Worm (Caenorhabditis elegans) whole organism, late embryonic: ENCODE data around the gene F53F4.15.

ENCODE experiments used
- C08G9.2 ChIP-seq: sonication (generic microtip); optimal IDR thresholded peaks from 2 replicates; lab custom pipeline; 2016; ENCODE audit warnings: mild to moderate bottlenecking, missing genetic modification characterization, moderate library complexity, missing compliant biosample characterization
- C38D4.7 ChIP-seq: fragments of 200-800 bp; sonication (Bioruptor generic); optimal IDR thresholded peaks from 2 replicates; lab custom pipeline; 2018; ENCODE audit warnings: mild to moderate bottlenecking, missing genetic modification characterization, moderate library complexity, missing compliant biosample characterization
- K02D7.2 ChIP-seq: sonication (generic microtip); optimal IDR thresholded peaks from 2 replicates; lab custom pipeline; 2017; ENCODE audit warnings: mild to moderate bottlenecking, missing genetic modification characterization, missing compliant biosample characterization
- T23F11.4 ChIP-seq: fragments of 200-800 bp; sonication (Bioruptor generic); optimal IDR thresholded peaks from 2 replicates; lab custom pipeline; 2018; ENCODE audit warnings: mild to moderate bottlenecking, missing genetic modification characterization, missing compliant biosample characterization
- ahr-1 ChIP-seq: sonication (generic microtip); optimal IDR thresholded peaks from 2 replicates; lab custom pipeline; 2016; ENCODE audit warnings: missing genetic modification characterization, missing compliant biosample characterization
- ceh-22 ChIP-seq: sonication (generic microtip); optimal IDR thresholded peaks from 2 replicates; lab custom pipeline; 2017; ENCODE audit warnings: missing biosample characterization, missing genetic modification characterization
- ceh-30 ChIP-seq: fragments of 150-350 bp; optimal IDR thresholded peaks from 2 replicates; lab custom pipeline; 2014; ENCODE audit warnings: missing biosample characterization, missing genetic modification characterization
- ceh-31 ChIP-seq: sonication (generic microtip); optimal IDR thresholded peaks from 2 replicates; lab custom pipeline; 2016; ENCODE audit warnings: missing genetic modification characterization, missing compliant biosample characterization
- ceh-34 ChIP-seq: sonication (generic microtip); optimal IDR thresholded peaks from 2 replicates; lab custom pipeline; 2016; ENCODE audit warnings: mild to moderate bottlenecking, missing genetic modification characterization, missing compliant biosample characterization
- ceh-48 ChIP-seq: sonication (generic microtip); optimal IDR thresholded peaks from 2 replicates; lab custom pipeline; 2016; ENCODE audit warnings: missing genetic modification characterization, inconsistent platforms, missing compliant biosample characterization
- dmd-4 ChIP-seq: sonication (generic microtip); optimal IDR thresholded peaks from 2 replicates; lab custom pipeline; 2016; ENCODE audit warnings: borderline replicate concordance, missing genetic modification characterization, missing compliant biosample characterization
- elt-4 ChIP-seq: sonication (generic microtip); optimal IDR thresholded peaks from 2 replicates; lab custom pipeline; 2016; ENCODE audit warnings: missing genetic modification characterization, missing compliant biosample characterization
- eyg-1 ChIP-seq: sonication (generic microtip); optimal IDR thresholded peaks from 2 replicates; lab custom pipeline; 2016; ENCODE audit warnings: missing genotype, missing genetic modification characterization, missing compliant biosample characterization
- fkh-6 ChIP-seq: sonication (generic microtip); optimal IDR thresholded peaks from 2 replicates; lab custom pipeline; 2016; ENCODE audit warnings: missing genetic modification characterization, missing compliant biosample characterization
- gmeb-2 ChIP-seq: sonication (generic microtip); optimal IDR thresholded peaks from 2 replicates; lab custom pipeline; 2016; ENCODE audit warnings: missing genetic modification characterization, inconsistent platforms, missing compliant biosample characterization
- hlh-15 ChIP-seq: sonication (generic microtip); optimal IDR thresholded peaks from 2 replicates; lab custom pipeline; 2016; ENCODE audit warnings: missing genetic modification characterization, missing compliant biosample characterization
- hlh-30 ChIP-seq: sonication (generic microtip); optimal IDR thresholded peaks from 2 replicates; lab custom pipeline; 2017; ENCODE audit warnings: antibody characterized with exemption, missing genetic modification characterization, missing compliant biosample characterization; ENCODE audit not compliant: insufficient read depth
- hlh-6 ChIP-seq: sonication (generic microtip); optimal IDR thresholded peaks from 2 replicates; lab custom pipeline; 2016; ENCODE audit warnings: missing genotype, missing genetic modification characterization, missing compliant biosample characterization
- hlh-8 ChIP-seq: sonication (generic microtip); optimal IDR thresholded peaks from 2 replicates; lab custom pipeline; 2016; ENCODE audit warnings: missing genotype, missing genetic modification characterization, missing compliant biosample characterization
- lim-6 ChIP-seq: sonication (generic microtip); optimal IDR thresholded peaks from 2 replicates; lab custom pipeline; 2016; ENCODE audit warnings: missing genetic modification characterization, missing compliant biosample characterization
- madf-2 ChIP-seq: sonication (generic microtip); optimal IDR thresholded peaks from 2 replicates; lab custom pipeline; 2017; ENCODE audit warnings: missing genetic modification characterization, missing compliant biosample characterization
- mec-3 ChIP-seq: sonication (generic microtip); optimal IDR thresholded peaks from 2 replicates; lab custom pipeline; 2016; ENCODE audit warnings: borderline replicate concordance, missing genetic modification characterization, missing compliant biosample characterization
- nfya-1 ChIP-seq: sonication (generic microtip); optimal IDR thresholded peaks from 2 replicates; lab custom pipeline; 2017; ENCODE audit warnings: missing genetic modification characterization, mild to moderate bottlenecking, missing compliant biosample characterization, antibody characterized with exemption, moderate library complexity
- npax-4 ChIP-seq: sonication (generic microtip); optimal IDR thresholded peaks from 2 replicates; lab custom pipeline; 2016; ENCODE audit warnings: missing genetic modification characterization, missing compliant biosample characterization
- odd-2 ChIP-seq: sonication (generic microtip); optimal IDR thresholded peaks from 2 replicates; lab custom pipeline; 2017; ENCODE audit warnings: antibody characterized with exemption, mild to moderate bottlenecking, missing genetic modification characterization, missing compliant biosample characterization
- pag-3 ChIP-seq: sonication (generic microtip); optimal IDR thresholded peaks from 2 replicates; lab custom pipeline; 2016; ENCODE audit warnings: missing compliant biosample characterization, missing genetic modification characterization, borderline replicate concordance
- pat-9 ChIP-seq: fragments of 200-800 bp; sonication (Bioruptor generic); optimal IDR thresholded peaks from 2 replicates; lab custom pipeline; 2018; ENCODE audit warnings: mild to moderate bottlenecking, missing genetic modification characterization, moderate library complexity, missing compliant biosample characterization
- pha-2 ChIP-seq: sonication (generic microtip); optimal IDR thresholded peaks from 2 replicates; lab custom pipeline; 2017; ENCODE audit warnings: mild to moderate bottlenecking, missing genetic modification characterization, missing compliant biosample characterization
- pha-4 ChIP-seq: fragments of 150-350 bp; optimal IDR thresholded peaks from 2 replicates; lab custom pipeline; 2018; ENCODE audit warnings: missing biosample characterization, missing genetic modification reagents, missing genetic modification characterization
- ref-2 ChIP-seq: sonication (generic microtip); optimal IDR thresholded peaks from 2 replicates; lab custom pipeline; 2016; ENCODE audit warnings: missing genetic modification characterization, missing compliant biosample characterization
- sox-4 ChIP-seq: sonication (generic microtip); optimal IDR thresholded peaks from 2 replicates; lab custom pipeline; 2017; ENCODE audit warnings: mild to moderate bottlenecking, missing genetic modification characterization, inconsistent platforms, missing compliant biosample characterization
- tbx-7 ChIP-seq: sonication (generic microtip); optimal IDR thresholded peaks from 2 replicates; lab custom pipeline; 2016; ENCODE audit warnings: missing genotype, missing genetic modification characterization, missing compliant biosample characterization
- ttx-3 ChIP-seq: sonication (generic microtip); optimal IDR thresholded peaks from 2 replicates; lab custom pipeline; 2016; ENCODE audit warnings: missing genetic modification reagents, missing genetic modification characterization, missing compliant biosample characterization
- unc-3 ChIP-seq, 2 experiments: fragments of 200-800 bp in 1 of 2; sonication (Bioruptor generic) in 1 of 2; sonication (generic microtip) in 1 of 2; conservative IDR thresholded peaks in 1 of 2; optimal IDR thresholded peaks in 1 of 2; 2 replicates each; pipeline versions ENCODE4 v1.3.6 to Lab custom; 2016 to 2022; ENCODE audit warnings: missing compliant biosample characterization in 2 of 2, missing genetic modification characterization in 2 of 2, missing genetic modification reagents in 1 of 2
- unc-55 ChIP-seq: sonication (generic microtip); optimal IDR thresholded peaks from 2 replicates; lab custom pipeline; 2017; ENCODE audit warnings: missing biosample characterization, missing genetic modification reagents, missing genetic modification characterization
- zip-5 ChIP-seq: sonication (generic microtip); optimal IDR thresholded peaks from 2 replicates; lab custom pipeline; 2016; ENCODE audit warnings: missing genetic modification characterization, missing compliant biosample characterization

The F53F4.15 gene

ce11 chrV:13608486-13608885 is 12.3 kb upstream of the F53F4.15 start:
- TF ChIP-seq hlh-8 (tag; lab: Kevin White, UChicago) (no peak), ceh-34 (tag; lab: Kevin White, UChicago) (no peak), madf-2 (tag; lab: Kevin White, UChicago) (no peak), mec-3 (tag; lab: Kevin White, UChicago) (no peak), nfya-1 (tag; lab: Kevin White, UChicago) (no peak)

- TF ChIP-seq lim-6 (tag; lab: Kevin White, UChicago) = no peak
- TF ChIP-seq elt-4 (tag; lab: Kevin White, UChicago) = no peak
- TF ChIP-seq hlh-30 = no peak
- no peak for TF ChIP-seq ceh-34 (tag; lab: Kevin White, UChicago)
- no peak for TF ChIP-seq K02D7.2
- TF ChIP-seq sox-4 = no peak
- no peak for TF ChIP-seq fkh-6 (tag; lab: Kevin White, UChicago)
- no peak for TF ChIP-seq hlh-6 (tag; lab: Kevin White, UChicago)
- TF ChIP-seq zip-5 = no peak
- TF ChIP-seq unc-55 (GFP tag; lab: Kevin White, UChicago) = no peak
- no peak for TF ChIP-seq ceh-30 (tag; lab: Kevin White, UChicago)
- no peak for TF ChIP-seq ttx-3
- TF ChIP-seq gmeb-2 (tag; lab: Kevin White, UChicago) = no peak
- no peak for TF ChIP-seq mec-3 (tag; lab: Kevin White, UChicago)
Observed at ce11 chrV:13609806-13610205, 11.0 kb upstream of the F53F4.15 start.

- TF ChIP-seq unc-3 (GFP tag; conservative IDR thresholded peaks at IDR 0.05; lab: Robert Waterston, UW) = no peak
- TF ChIP-seq unc-3 (tag; optimal IDR thresholded peaks at IDR 0.05; lab: Kevin White, UChicago) = no peak
- no peak for TF ChIP-seq T23F11.4 (GFP tag; lab: Kevin White, UChicago)
- no peak for TF ChIP-seq pag-3 (tag; lab: Kevin White, UChicago)
- TF ChIP-seq pat-9 = no peak
- no peak for TF ChIP-seq lim-6 (tag; lab: Kevin White, UChicago)
- no peak for TF ChIP-seq dmd-4
- TF ChIP-seq eyg-1 (tag; lab: Kevin White, UChicago) = no peak
Observed at ce11 chrV:13611782-13612181, 9.0 kb upstream of the F53F4.15 start, which contains the start of gene spig-9. Gene spig-9 (minus strand): TSS chrV:13611882.

- TF ChIP-seq zip-5 = no peak
- TF ChIP-seq npax-4 (tag; lab: Kevin White, UChicago) = no peak
- no peak for TF ChIP-seq odd-2 (tag; lab: Kevin White, UChicago)
- TF ChIP-seq hlh-6 (tag; lab: Kevin White, UChicago) = no peak
- no peak for TF ChIP-seq C38D4.7 (GFP tag; lab: Kevin White, UChicago)
Observed at ce11 chrV:13613870-13614269, 6.9 kb upstream of the F53F4.15 start, which contains the start of gene F53F4.7. Gene F53F4.7 (minus strand): TSS chrV:13613970.

- no peak for TF ChIP-seq pat-9
- no peak for TF ChIP-seq mec-3 (tag; lab: Kevin White, UChicago)
- TF ChIP-seq ahr-1 (tag; lab: Kevin White, UChicago) = no peak
- TF ChIP-seq pha-2 (tag; lab: Kevin White, UChicago) = no peak
- no peak for TF ChIP-seq unc-3 (GFP tag; conservative IDR thresholded peaks at IDR 0.05; lab: Robert Waterston, UW)
- no peak for TF ChIP-seq unc-3 (tag; optimal IDR thresholded peaks at IDR 0.05; lab: Kevin White, UChicago)
- TF ChIP-seq tbx-7 (tag; lab: Kevin White, UChicago) = no peak
- TF ChIP-seq madf-2 (tag; lab: Kevin White, UChicago) = no peak
- no peak for TF ChIP-seq elt-4 (tag; lab: Kevin White, UChicago)
- no peak for TF ChIP-seq ceh-31
- no peak for TF ChIP-seq C08G9.2
- TF ChIP-seq pha-4 (tag; lab: Kevin White, UChicago) = no peak
- no peak for TF ChIP-seq ceh-22 (tag; lab: Kevin White, UChicago)
- TF ChIP-seq hlh-15 (tag; lab: Kevin White, UChicago) = no peak
- TF ChIP-seq T23F11.4 (GFP tag; lab: Kevin White, UChicago) = no peak
- TF ChIP-seq ref-2 (tag; lab: Kevin White, UChicago) = no peak
- no peak for TF ChIP-seq hlh-6 (tag; lab: Kevin White, UChicago)
- TF ChIP-seq ceh-48 (tag; lab: Kevin White, UChicago) = no peak
Observed at ce11 chrV:13619752-13620151, 1.0 kb upstream of the F53F4.15 start, which contains the start of gene srd-11. Gene srd-11 (minus strand): TSS chrV:13619852.
